Fruit fly (Drosophila melanogaster) whole organism, wandering third instar larva: ENCODE measurements around the gene CkIIbeta.

Experiments
- Abd-B ChIP-seq: fragments of >200 bp; optimal IDR thresholded peaks from 2 replicates; lab custom pipeline; 2017; ENCODE audit warnings: missing biosample characterization, missing genetic modification characterization
- CG32264 ChIP-seq: fragments of 200-800 bp; sonication (Bioruptor generic); optimal IDR thresholded peaks from 2 replicates; lab custom pipeline; 2016; ENCODE audit warnings: missing biosample characterization, missing genetic modification characterization
- CG9705 ChIP-seq: fragments of 200-800 bp; sonication (Bioruptor generic); optimal IDR thresholded peaks from 2 replicates; lab custom pipeline; 2018; ENCODE audit warnings: missing biosample characterization, mild to moderate bottlenecking, missing genetic modification characterization
- CrebA ChIP-seq: fragments of 200-800 bp; sonication (Bioruptor generic); optimal IDR thresholded peaks from 2 replicates; lab custom pipeline; 2016; ENCODE audit warnings: missing biosample characterization, mild to moderate bottlenecking, missing genetic modification characterization, borderline replicate concordance
- Dfd ChIP-seq: fragments of >200 bp; optimal IDR thresholded peaks from 2 replicates; lab custom pipeline; 2017; ENCODE audit warnings: missing biosample characterization, missing genetic modification characterization
- Dif ChIP-seq: fragments of 200-275, 200-300 bp; sonication (Bioruptor generic); optimal IDR thresholded peaks from 2 replicates; lab custom pipeline; 2018; ENCODE audit warnings: missing biosample characterization, missing genetic modification characterization; ENCODE audit not compliant: partially characterized antibody
- HLH106 ChIP-seq: fragments of 200-800 bp; optimal IDR thresholded peaks from 3 replicates; lab custom pipeline; 2019; ENCODE audit warnings: missing biosample characterization, mild to moderate bottlenecking, missing genetic modification characterization, moderate library complexity
- Hr78 ChIP-seq: fragments of >200 bp; optimal IDR thresholded peaks from 2 replicates; lab custom pipeline; 2017; ENCODE audit warnings: missing biosample characterization, missing genetic modification characterization
- Jra ChIP-seq: sonication (Bioruptor generic); optimal IDR thresholded peaks from 2 replicates; lab custom pipeline; 2016; ENCODE audit warnings: missing biosample characterization, missing genetic modification characterization
- Mio ChIP-seq: sonication (Bioruptor generic); optimal IDR thresholded peaks from 2 replicates; lab custom pipeline; 2016; ENCODE audit warnings: missing biosample characterization, missing genetic modification characterization
- OdsH ChIP-seq: fragments of 200-800 bp; sonication (Bioruptor generic); optimal IDR thresholded peaks from 2 replicates; lab custom pipeline; 2016; ENCODE audit warnings: missing biosample characterization, mild to moderate bottlenecking, missing genetic modification characterization
- Sp1 ChIP-seq: fragments of 200-800 bp; sonication (Bioruptor generic); optimal IDR thresholded peaks from 3 replicates; lab custom pipeline; 2019; ENCODE audit warnings: missing biosample characterization, mild to moderate bottlenecking, missing genetic modification characterization, moderate library complexity
- br ChIP-seq: fragments of 200-800 bp; sonication (Bioruptor generic); optimal IDR thresholded peaks from 2 replicates; lab custom pipeline; 2016; ENCODE audit warnings: missing biosample characterization, missing genetic modification characterization
- brk ChIP-seq: fragments of 200-800 bp; sonication (Bioruptor generic); optimal IDR thresholded peaks from 2 replicates; lab custom pipeline; 2016; ENCODE audit warnings: missing biosample characterization, mild to moderate bottlenecking, missing genetic modification characterization
- dl ChIP-seq, 2 experiments: fragments of 175-275, 200-275 bp in 1 of 2; fragments of 200-275 bp in 1 of 2; sonication (Bioruptor generic); optimal IDR thresholded peaks; lab custom pipeline; 2018; ENCODE audit warnings: mild to moderate bottlenecking in 2 of 2, missing biosample characterization in 2 of 2, missing genetic modification characterization in 2 of 2, moderate library complexity in 2 of 2; ENCODE audit not compliant: partially characterized antibody in 2 of 2, insufficient read depth in 1 of 2
- dmrt93B ChIP-seq: fragments of 200-800 bp; sonication (Bioruptor generic); optimal IDR thresholded peaks from 2 replicates; lab custom pipeline; 2018; ENCODE audit warnings: missing biosample characterization, mild to moderate bottlenecking, missing genetic modification characterization
- dsf ChIP-seq: sonication (Bioruptor generic); optimal IDR thresholded peaks from 2 replicates; lab custom pipeline; 2016; ENCODE audit warnings: missing biosample characterization, missing genetic modification characterization, borderline replicate concordance
- ey ChIP-seq: fragments of 200-800 bp; sonication (Bioruptor generic); optimal IDR thresholded peaks from 2 replicates; lab custom pipeline; 2016; ENCODE audit warnings: missing biosample characterization, missing genetic modification characterization
- foxo ChIP-seq, 2 experiments: fragments of 200-800 bp; sonication (Bioruptor generic); optimal IDR thresholded peaks; 2 replicates in 1 of 2; 3 replicates in 1 of 2; lab custom pipeline; 2016 to 2017; ENCODE audit warnings: missing biosample characterization in 2 of 2, missing genetic modification characterization in 2 of 2
- fru ChIP-seq: fragments of 200-800 bp; sonication (Bioruptor generic); optimal IDR thresholded peaks from 3 replicates; lab custom pipeline; 2016; ENCODE audit warnings: missing biosample characterization, mild to moderate bottlenecking, missing genetic modification characterization
- h ChIP-seq: fragments of 200-800 bp; sonication (Bioruptor generic); optimal IDR thresholded peaks from 3 replicates; lab custom pipeline; 2016; ENCODE audit warnings: missing biosample characterization, mild to moderate bottlenecking, missing genetic modification characterization
- jim ChIP-seq: fragments of 175-275, 200-325 bp; sonication (Bioruptor generic); optimal IDR thresholded peaks from 2 replicates; lab custom pipeline; 2016; ENCODE audit warnings: missing biosample characterization, mild to moderate bottlenecking, missing genetic modification characterization
- rgr ChIP-seq: fragments of 200-800 bp; sonication (Bioruptor generic); optimal IDR thresholded peaks from 3 replicates; lab custom pipeline; 2016; ENCODE audit warnings: missing biosample characterization, mild to moderate bottlenecking, missing genetic modification characterization
- sv ChIP-seq: fragments of 200-800 bp; sonication (Bioruptor generic); optimal IDR thresholded peaks from 3 replicates; lab custom pipeline; 2016; ENCODE audit warnings: missing biosample characterization, missing genetic modification characterization
- tai ChIP-seq: sonication (Bioruptor generic); optimal IDR thresholded peaks from 2 replicates; lab custom pipeline; 2016; ENCODE audit warnings: missing biosample characterization, missing genetic modification characterization
- usp ChIP-seq: fragments of >200 bp; optimal IDR thresholded peaks from 2 replicates; lab custom pipeline; 2017; ENCODE audit warnings: missing biosample characterization, missing genetic modification characterization

CkIIbeta gene

DNA sequence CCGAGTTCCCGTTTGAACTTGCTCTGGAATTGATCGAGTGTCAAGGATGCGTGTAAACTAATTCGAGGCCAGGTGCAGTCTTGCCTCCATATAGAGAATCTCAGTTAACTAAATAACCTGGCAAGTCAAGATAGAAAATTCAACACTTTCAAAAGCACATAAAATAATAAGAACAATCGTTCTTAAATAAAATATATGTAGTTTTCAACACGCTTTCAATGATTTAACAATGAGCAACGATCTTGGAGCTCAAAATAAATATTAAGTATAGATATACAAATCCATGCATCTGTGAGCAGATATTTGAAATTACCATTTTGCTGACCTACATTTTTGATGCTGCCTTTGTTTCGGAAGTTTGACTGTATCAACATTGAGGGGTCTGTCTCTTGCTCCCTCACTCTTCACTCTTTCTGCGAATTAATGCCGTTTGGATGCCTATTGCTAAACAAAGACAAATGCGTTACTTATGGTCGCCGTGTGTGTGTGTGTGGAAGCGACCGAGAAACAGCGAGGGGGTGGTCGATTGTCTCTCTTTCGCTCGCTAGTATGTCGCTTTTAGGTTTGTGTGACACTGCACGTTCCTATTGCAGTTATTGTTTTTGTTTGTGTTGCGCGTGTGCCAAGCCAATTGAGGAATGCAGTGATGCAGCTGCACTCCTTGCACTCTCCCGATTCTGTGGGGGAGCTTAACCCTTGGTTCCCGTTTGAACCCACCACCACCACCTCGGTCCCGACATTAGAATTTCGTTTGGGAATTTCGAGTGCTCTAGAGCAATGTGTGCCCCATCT is 28.1 kb downstream of the CkIIbeta start (continued):
- TF ChIP-seq Jra (GFP tag; lab: Kevin White, UChicago) (no peak), Hr78 (GFP tag; lab: Kevin White, UChicago) (no peak), Abd-B (GFP tag; lab: Kevin White, UChicago) (no peak), fru (GFP tag; lab: Kevin White, UChicago) (peak; percentile 68), brk (GFP tag; lab: Kevin White, UChicago) (no peak), dl (GFP tag; optimal IDR thresholded peaks at IDR 0.05; lab: Kevin White, UChicago; ENCODE audit: insufficient read depth in 1 of 2, partially characterized antibody in 2 of 2) (no peak)

dm6 chrX:11821946-11822345 is 29.6 kb downstream of the CkIIbeta start:
- TF ChIP-seq HLH106 (tag; lab: Kevin White, UChicago) (peak; percentile 19), foxo (GFP tag; optimal IDR thresholded peaks at IDR 0.05; lab: Kevin White, UChicago) (peak in 1 of 2 experiments; percentile 17), CG9705 (GFP tag; lab: Kevin White, UChicago) (no peak), rgr (GFP tag; lab: Kevin White, UChicago) (peak; percentile 5)
- TF ChIP-seq, all 38 proteins: peak for 3

dm6 chrX:11823003-11823402 is 30.7 kb downstream of the CkIIbeta start:
- peak; percentile 37 for TF ChIP-seq Sp1 (GFP tag; lab: Kevin White, UChicago)
- TF ChIP-seq dmrt93B (GFP tag; lab: Kevin White, UChicago) = no peak
- peak; percentile 65 for TF ChIP-seq Dif (GFP tag; lab: Kevin White, UChicago)
- peak; percentile 7 for TF ChIP-seq rgr (GFP tag; lab: Kevin White, UChicago)
- no peak for TF ChIP-seq OdsH (GFP tag; lab: Kevin White, UChicago)
- TF ChIP-seq HLH106 (tag; lab: Kevin White, UChicago) = peak; percentile 12
- TF ChIP-seq br (GFP tag; lab: Kevin White, UChicago) = peak; percentile 34
- peak; percentile 6 for TF ChIP-seq h (GFP tag; lab: Kevin White, UChicago)

dm6 chrX:11828336-11829007 is 36.1 kb downstream of the CkIIbeta start:
- no peak for TF ChIP-seq usp
- TF ChIP-seq rgr (GFP tag; lab: Kevin White, UChicago) = no peak
- TF ChIP-seq HLH106 (tag; lab: Kevin White, UChicago) = no peak
- TF ChIP-seq Dif (GFP tag; lab: Kevin White, UChicago) = no peak
- TF ChIP-seq ey (GFP tag; lab: Kevin White, UChicago) = no peak
- no peak for TF ChIP-seq brk (GFP tag; lab: Kevin White, UChicago)

DNA sequence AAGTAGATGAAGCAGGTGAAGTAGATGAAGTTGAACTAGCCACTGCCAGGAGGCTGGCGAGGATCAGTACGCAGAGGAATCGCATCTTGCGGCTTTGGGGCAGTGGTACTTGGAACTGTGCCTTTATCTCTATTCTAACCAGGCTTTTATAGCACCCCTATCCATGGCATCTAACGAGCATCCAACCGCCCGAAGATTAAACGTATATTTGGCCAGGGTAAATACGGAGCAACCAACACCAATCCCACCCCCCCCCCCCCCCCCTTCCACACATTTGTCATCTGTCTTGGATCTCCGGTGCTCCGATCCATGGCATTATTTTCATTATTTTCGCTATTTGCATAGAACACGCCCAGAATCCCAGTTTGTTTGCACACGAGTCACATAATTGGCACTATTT is 45.6 kb downstream of the CkIIbeta start, which contains the start of gene CG15741:
CG15741 (minus strand) TSS at position 101 of the 400 bp plus-strand sequence.
- TF ChIP-seq CrebA (no peak), sv (GFP tag; lab: Kevin White, UChicago) (no peak), CG9705 (GFP tag; lab: Kevin White, UChicago) (no peak), Dif (GFP tag; lab: Kevin White, UChicago) (no peak), br (GFP tag; lab: Kevin White, UChicago) (no peak), brk (GFP tag; lab: Kevin White, UChicago) (no peak), dl (GFP tag; optimal IDR thresholded peaks at IDR 0.05; lab: Kevin White, UChicago; ENCODE audit: insufficient read depth in 1 of 2, partially characterized antibody in 2 of 2) (no peak), Mio (no peak), jim (no peak), tai (GFP tag; lab: Kevin White, UChicago) (no peak), dsf (GFP tag; lab: Kevin White, UChicago) (no peak), foxo (GFP tag; optimal IDR thresholded peaks at IDR 0.05; lab: Kevin White, UChicago) (no peak), Dfd (GFP tag; lab: Kevin White, UChicago) (no peak)

- TF ChIP-seq CG32264 (GFP tag; lab: Kevin White, UChicago) = no peak
- no peak for TF ChIP-seq Abd-B (GFP tag; lab: Kevin White, UChicago)
Measured at dm6 chrX:11839308-11839707, 47.0 kb downstream of the CkIIbeta start, which contains the start of gene Cyp28c1. Cyp28c1 (plus strand) TSS chrX:11839608.
